Fruit fly (Drosophila melanogaster): Measurements from ENCODE around the gene Spt3.

dm6 chr3R:11991538-11992164, 25.3 kb upstream of the Spt3 start:
- TF ChIP-seq CG32264 (GFP tag; optimal IDR thresholded peaks at IDR 0.05) (no peak), Dfd (GFP tag; optimal IDR thresholded peaks at IDR 0.05) (no peak), usp (GFP tag; optimal IDR thresholded peaks at IDR 0.05) (no peak), CrebA (GFP tag; optimal IDR thresholded peaks at IDR 0.05; ENCODE audit: borderline replicate concordance) (no peak), lola (GFP tag; optimal IDR thresholded peaks at IDR 0.05) (no peak), pan (optimal IDR thresholded peaks at IDR 0.05) (no peak)
